Fruit fly (Drosophila melanogaster) whole organism, embryonic: ENCODE data around the gene Rpp30.

Experiments
- ATbp ChIP-seq: fragments of 200-800 bp; sonication (Bioruptor generic); optimal IDR thresholded peaks from 2 replicates; lab custom pipeline; 2017; ENCODE audit warnings: missing biosample characterization, mild to moderate bottlenecking, missing genetic modification characterization, missing genetic modification reagents
- CG10321 ChIP-seq: fragments of 200-800 bp; sonication (Bioruptor generic); IDR thresholded peaks from 2 replicates; pipeline ENCODE4 v1.3.6; 2022; ENCODE audit warnings: missing biosample characterization, missing genetic modification characterization
- CG13123 ChIP-seq: fragments of 200-800 bp; sonication (Bioruptor generic); optimal IDR thresholded peaks from 2 replicates; lab custom pipeline; 2016; ENCODE audit warnings: missing biosample characterization, missing genetic modification characterization
- CG13775 ChIP-seq: fragments of 200-800 bp; sonication (Bioruptor generic); optimal IDR thresholded peaks from 3 replicates; lab custom pipeline; 2017; ENCODE audit warnings: missing biosample characterization, mild to moderate bottlenecking, missing genetic modification characterization
- CG14667 ChIP-seq: fragments of 200-800 bp; sonication (Bioruptor generic); IDR thresholded peaks from 2 replicates; pipeline ENCODE4 v1.3.6; 2022; ENCODE audit warnings: missing biosample characterization, missing genetic modification characterization
- CG15479 ChIP-seq: fragments of 200-800 bp; sonication (Bioruptor generic); optimal IDR thresholded peaks from 3 replicates; lab custom pipeline; 2019; ENCODE audit warnings: missing biosample characterization, mild to moderate bottlenecking, missing genetic modification characterization, moderate library complexity
- CG16779 ChIP-seq: fragments of 200-800 bp; sonication (Bioruptor generic); IDR thresholded peaks from 2 replicates; pipeline ENCODE4 v1.3.6; 2022; ENCODE audit warnings: missing biosample characterization, missing genetic modification characterization
- CG1832 ChIP-seq: fragments of 200-800 bp; sonication (Bioruptor generic); optimal IDR thresholded peaks from 2 replicates; lab custom pipeline; 2017; ENCODE audit warnings: missing biosample characterization, mild to moderate bottlenecking, missing genetic modification characterization, inconsistent platforms
- CG3407 ChIP-seq: fragments of 200-800 bp; sonication (Bioruptor generic); optimal IDR thresholded peaks from 2 replicates; lab custom pipeline; 2018; ENCODE audit warnings: missing biosample characterization, mild to moderate bottlenecking, missing genetic modification characterization
- CG34422 ChIP-seq: fragments of 200-800 bp; sonication (Bioruptor generic); IDR thresholded peaks from 3 replicates; pipeline ENCODE4 v1.3.6; 2022; ENCODE audit warnings: missing biosample characterization, missing genetic modification characterization
- CG3995 ChIP-seq: fragments of 200-800 bp; sonication (Bioruptor generic); optimal IDR thresholded peaks from 3 replicates; lab custom pipeline; 2016; ENCODE audit warnings: missing biosample characterization, missing genetic modification characterization
- CG7786 ChIP-seq: fragments of 200-800 bp; sonication (Bioruptor generic); optimal IDR thresholded peaks from 2 replicates; lab custom pipeline; 2016; ENCODE audit warnings: missing biosample characterization, missing genetic modification characterization
- CG8281 ChIP-seq: fragments of 200-800 bp; sonication (Bioruptor generic); optimal IDR thresholded peaks from 2 replicates; lab custom pipeline; 2018; ENCODE audit warnings: missing biosample characterization, mild to moderate bottlenecking, missing genetic modification characterization, moderate library complexity
- CG8478 ChIP-seq: fragments of >200 bp; optimal IDR thresholded peaks from 2 replicates; lab custom pipeline; 2018
- CG8944 ChIP-seq: fragments of 200-800 bp; sonication (Bioruptor generic); optimal IDR thresholded peaks from 3 replicates; lab custom pipeline; 2016; ENCODE audit warnings: missing biosample characterization, missing genetic modification characterization
- CG9727 ChIP-seq: fragments of 200-800 bp; sonication (Bioruptor generic); optimal IDR thresholded peaks from 3 replicates; lab custom pipeline; 2017; ENCODE audit warnings: missing biosample characterization, mild to moderate bottlenecking, missing genetic modification characterization
- Camta ChIP-seq: fragments of 200-800 bp; sonication (Bioruptor generic); optimal IDR thresholded peaks from 2 replicates; lab custom pipeline; 2016; ENCODE audit warnings: missing biosample characterization, missing genetic modification characterization
- D ChIP-seq, 2 experiments: fragments of 200-800 bp in 1 of 2; fragments of >200 bp in 1 of 2; sonication (Bioruptor generic) in 1 of 2; optimal IDR thresholded peaks; 2 replicates in 1 of 2; 3 replicates in 1 of 2; lab custom pipeline; 2017; ENCODE audit warnings: mild to moderate bottlenecking in 1 of 2, missing biosample characterization in 1 of 2, missing genetic modification characterization in 1 of 2, missing genetic modification reagents in 1 of 2
- D19A ChIP-seq: fragments of 200-800 bp; optimal IDR thresholded peaks from 3 replicates; lab custom pipeline; 2019; ENCODE audit warnings: missing biosample characterization, mild to moderate bottlenecking, missing genetic modification characterization, moderate library complexity
- Dbx ChIP-seq: fragments of 200-800 bp; sonication (Bioruptor generic); IDR thresholded peaks from 3 replicates; pipeline ENCODE4 v1.3.6; 2022; ENCODE audit warnings: missing biosample characterization, missing genetic modification characterization
- Doc2 ChIP-seq: fragments of 200-800 bp; sonication (Bioruptor generic); IDR thresholded peaks from 2 replicates; pipeline ENCODE4 v1.3.6; 2022; ENCODE audit warnings: missing biosample characterization, missing genetic modification characterization
- Ets65A ChIP-seq: fragments of 200-800 bp; sonication (Bioruptor generic); peaks from one replicate; lab custom pipeline; 2016; ENCODE audit warnings: missing biosample characterization, missing genetic modification characterization
- Fer2 ChIP-seq: fragments of 200-800 bp; sonication (Bioruptor generic); optimal IDR thresholded peaks from 2 replicates; lab custom pipeline; 2018; ENCODE audit warnings: missing biosample characterization, mild to moderate bottlenecking, missing genetic modification characterization, moderate library complexity
- Gsc ChIP-seq: fragments of 200-800 bp; sonication (Bioruptor generic); IDR thresholded peaks from 2 replicates; pipeline ENCODE4 v1.3.6; 2022; ENCODE audit warnings: missing biosample characterization, missing genetic modification characterization
- HHEX ChIP-seq: fragments of 200-800 bp; sonication (Bioruptor generic); optimal IDR thresholded peaks from 3 replicates; lab custom pipeline; 2017; ENCODE audit warnings: missing biosample characterization, mild to moderate bottlenecking, missing genetic modification characterization, missing genetic modification reagents
- HLH3B ChIP-seq: fragments of 200-800 bp; sonication (Bioruptor generic); IDR thresholded peaks from 2 replicates; pipeline ENCODE4 v1.3.6; 2022; ENCODE audit warnings: missing biosample characterization, missing genetic modification characterization
- HLH4C ChIP-seq: fragments of 200-800 bp; sonication (Bioruptor generic); IDR thresholded peaks from 3 replicates; pipeline ENCODE4 v1.3.6; 2022; ENCODE audit warnings: missing biosample characterization, missing genetic modification characterization; ENCODE audit not compliant: partially characterized antibody
- Lhr ChIP-seq: fragments of 200-800 bp; sonication (Bioruptor generic); optimal IDR thresholded peaks from 3 replicates; lab custom pipeline; 2017; ENCODE audit warnings: mild to moderate bottlenecking, missing biosample characterization, missing genetic modification reagents, missing genetic modification characterization
- Lim3 ChIP-seq: fragments of 200-800 bp; sonication (Bioruptor generic); IDR thresholded peaks from 2 replicates; pipeline ENCODE4 v1.3.6; 2022; ENCODE audit warnings: missing biosample characterization, missing genetic modification characterization
- Lpt ChIP-seq: fragments of >200 bp; optimal IDR thresholded peaks from 2 replicates; lab custom pipeline; 2018; ENCODE audit warnings: missing biosample characterization, missing genetic modification characterization
- Ptx1 ChIP-seq: fragments of 200-800 bp; sonication (Bioruptor generic); IDR thresholded peaks from 2 replicates; pipeline ENCODE4 v1.3.6; 2022; ENCODE audit warnings: missing biosample characterization, missing genetic modification characterization
- Xbp1 ChIP-seq: fragments of 200-800 bp; sonication (Bioruptor generic); optimal IDR thresholded peaks from 3 replicates; lab custom pipeline; 2016; ENCODE audit warnings: missing biosample characterization, mild to moderate bottlenecking, missing genetic modification characterization
- ash1 ChIP-seq: fragments of 200-800 bp; sonication (Bioruptor generic); optimal IDR thresholded peaks from 2 replicates; lab custom pipeline; 2018; ENCODE audit warnings: missing biosample characterization, mild to moderate bottlenecking, missing genetic modification characterization
- bcd ChIP-seq: fragments of 200-800 bp; sonication (Bioruptor generic); optimal IDR thresholded peaks from 2 replicates; lab custom pipeline; 2017; ENCODE audit warnings: missing biosample characterization, mild to moderate bottlenecking, missing genetic modification characterization
- cg ChIP-seq: fragments of 200-800 bp; sonication (Bioruptor generic); optimal IDR thresholded peaks from 3 replicates; lab custom pipeline; 2019; ENCODE audit warnings: missing biosample characterization, mild to moderate bottlenecking, missing genetic modification characterization, moderate library complexity
- chm ChIP-seq: fragments of 200-800 bp; sonication (Bioruptor generic); IDR thresholded peaks from 2 replicates; pipeline ENCODE4 v1.3.6; 2022; ENCODE audit warnings: missing biosample characterization, missing genetic modification characterization
- crp ChIP-seq, 2 experiments: fragments of 200-800 bp; sonication (Bioruptor generic); optimal IDR thresholded peaks; 2 replicates in 1 of 2; 3 replicates in 1 of 2; lab custom pipeline; 2017; ENCODE audit warnings: missing biosample characterization in 2 of 2, missing genetic modification characterization in 2 of 2, mild to moderate bottlenecking in 1 of 2, moderate library complexity in 1 of 2
- grn ChIP-seq: fragments of 200-800 bp; sonication (Bioruptor generic); optimal IDR thresholded peaks from 3 replicates; lab custom pipeline; 2017; ENCODE audit warnings: missing biosample characterization, missing genetic modification characterization
- hb ChIP-seq: fragments of 200-800 bp; sonication (Bioruptor generic); IDR thresholded peaks from 3 replicates; pipeline ENCODE4 v1.3.6; 2022; ENCODE audit warnings: missing biosample characterization, missing genetic modification characterization; ENCODE audit not compliant: partially characterized antibody
- jigr1 ChIP-seq: fragments of 200-800 bp; sonication (Bioruptor generic); IDR thresholded peaks from 3 replicates; pipeline ENCODE4 v1.3.6; 2022; ENCODE audit warnings: missing biosample characterization, missing genetic modification characterization
- kni ChIP-seq: fragments of 200-800 bp; sonication (Bioruptor generic); optimal IDR thresholded peaks from 3 replicates; lab custom pipeline; 2017; ENCODE audit warnings: mild to moderate bottlenecking, missing biosample characterization, missing genetic modification reagents, missing genetic modification characterization
- lbe ChIP-seq: fragments of 200-800 bp; sonication (Bioruptor generic); optimal IDR thresholded peaks from 2 replicates; lab custom pipeline; 2016; ENCODE audit warnings: missing biosample characterization, mild to moderate bottlenecking, missing genetic modification characterization
- lmd ChIP-seq: fragments of 200-800 bp; sonication (Bioruptor generic); IDR thresholded peaks from 2 replicates; pipeline ENCODE4 v1.3.6; 2022; ENCODE audit warnings: missing biosample characterization, missing genetic modification characterization
- nmo ChIP-seq: fragments of 200-800 bp; sonication (Bioruptor generic); optimal IDR thresholded peaks from 2 replicates; lab custom pipeline; 2018; ENCODE audit warnings: missing biosample characterization, mild to moderate bottlenecking, missing genetic modification characterization, moderate library complexity
- ranshi ChIP-seq: fragments of 200-800 bp; sonication (Bioruptor generic); IDR thresholded peaks from 2 replicates; pipeline ENCODE4 v1.3.6; 2022; ENCODE audit warnings: missing biosample characterization, missing genetic modification characterization
- scrt ChIP-seq: fragments of 200-800 bp; sonication (Bioruptor generic); optimal IDR thresholded peaks from 2 replicates; lab custom pipeline; 2018; ENCODE audit warnings: missing biosample characterization, mild to moderate bottlenecking, missing genetic modification characterization, moderate library complexity
- slbo ChIP-seq: fragments of 200-800 bp; sonication (Bioruptor generic); IDR thresholded peaks from 2 replicates; pipeline ENCODE4 v1.3.6; 2022; ENCODE audit warnings: missing biosample characterization, missing genetic modification characterization
- stwl ChIP-seq: fragments of 200-800 bp; sonication (Bioruptor generic); optimal IDR thresholded peaks from 3 replicates; lab custom pipeline; 2018; ENCODE audit warnings: missing biosample characterization, mild to moderate bottlenecking, missing genetic modification characterization, moderate library complexity
- vvl ChIP-seq: fragments of 200-800 bp; sonication (Bioruptor generic); IDR thresholded peaks from 2 replicates; pipeline ENCODE4 v1.3.6; 2022; ENCODE audit warnings: missing biosample characterization, missing genetic modification characterization
- wek ChIP-seq: fragments of 200-800 bp; sonication (Bioruptor generic); optimal IDR thresholded peaks from 3 replicates; lab custom pipeline; 2018; ENCODE audit warnings: missing biosample characterization, mild to moderate bottlenecking, missing genetic modification characterization, moderate library complexity
- z ChIP-seq: fragments of 200-800 bp; sonication (Bioruptor generic); IDR thresholded peaks from 3 replicates; pipeline ENCODE4 v1.3.6; 2022; ENCODE audit warnings: missing biosample characterization, missing genetic modification characterization
- zfh2 ChIP-seq: fragments of 200-800 bp; sonication (Bioruptor generic); optimal IDR thresholded peaks from 2 replicates; lab custom pipeline; 2016; ENCODE audit warnings: missing biosample characterization, missing genetic modification characterization

The Rpp30 gene

dm6 chr2L:223351-223750, 28.8 kb downstream of the Rpp30 start (continued):
- TF ChIP-seq lmd (GFP tag; lab: Robert Waterston, UW): peak; percentile 82
- peak; percentile 84 for TF ChIP-seq CG14667 (GFP tag; lab: Robert Waterston, UW)
- TF ChIP-seq Ets65A (GFP tag; lab: Kevin White, UChicago): peak; percentile 94
- no peak for TF ChIP-seq CG16779 (GFP tag; lab: Robert Waterston, UW)
- peak; percentile 48 for TF ChIP-seq CG8281 (tag; lab: Kevin White, UChicago)
- peak; percentile 21 for TF ChIP-seq stwl (tag; lab: Kevin White, UChicago)
- TF ChIP-seq wek (GFP tag; lab: Kevin White, UChicago): peak; percentile 2
- peak in 1 of 2 experiments; percentile 27 for TF ChIP-seq crp (GFP tag; optimal IDR thresholded peaks at IDR 0.05; lab: Kevin White, UChicago)
- TF ChIP-seq CG9727 (GFP tag; lab: Kevin White, UChicago): peak; percentile 93
- peak; percentile 88 for TF ChIP-seq nmo (GFP tag; lab: Kevin White, UChicago)
- no peak for TF ChIP-seq grn
- peak; percentile 85 for TF ChIP-seq Camta (GFP tag; lab: Kevin White, UChicago)
- TF ChIP-seq vvl (GFP tag; lab: Robert Waterston, UW): peak; percentile 97
- TF ChIP-seq Ptx1: peak; percentile 89
- TF ChIP-seq lbe (GFP tag; lab: Kevin White, UChicago): peak; percentile 76
- TF ChIP-seq slbo (GFP tag; lab: Robert Waterston, UW): peak; percentile 80
- no peak for TF ChIP-seq Fer2 (tag; lab: Kevin White, UChicago)
- peak; percentile 87 for TF ChIP-seq ranshi (GFP tag; lab: Robert Waterston, UW)
- no peak for TF ChIP-seq hb (GFP tag; lab: Robert Waterston, UW)
- TF ChIP-seq ATbp (GFP tag; lab: Kevin White, UChicago): peak; percentile 91
- TF ChIP-seq CG13123 (GFP tag; lab: Kevin White, UChicago): peak; percentile 70
- peak; percentile 40; the same call in 2 of the 3 replicates for TF ChIP-seq Dbx
- no peak for TF ChIP-seq CG3995
- TF ChIP-seq HLH4C: no peak
- peak; percentile 27 for TF ChIP-seq zfh2
- peak; percentile 86 for TF ChIP-seq CG3407 (GFP tag; lab: Kevin White, UChicago)
- no peak for TF ChIP-seq ash1 (GFP tag; lab: Kevin White, UChicago)
- peak; percentile 8; the same call in 1 of the 2 replicates for TF ChIP-seq Doc2 (GFP tag; lab: Robert Waterston, UW)
- TF ChIP-seq scrt: peak; percentile 34
- TF ChIP-seq CG8944 (GFP tag; lab: Kevin White, UChicago): peak; percentile 80
- no peak for TF ChIP-seq cg (GFP tag; lab: Kevin White, UChicago)
- peak; percentile 82 for TF ChIP-seq CG7786
- peak; percentile 91 for TF ChIP-seq HLH3B (GFP tag; lab: Robert Waterston, UW)
- no peak for TF ChIP-seq kni (GFP tag; lab: Kevin White, UChicago)
- 0 out of 3 replicates have a peak, but pooled peaks have one; percentile 20 for TF ChIP-seq jigr1 (GFP tag; lab: Robert Waterston, UW)
- peak; percentile 51 for TF ChIP-seq Lhr (GFP tag; lab: Kevin White, UChicago)
- TF ChIP-seq CG13775 (GFP tag; lab: Kevin White, UChicago): peak; percentile 84
- peak; percentile 76 for TF ChIP-seq Gsc (GFP tag; lab: Robert Waterston, UW)
- peak; percentile 88 for TF ChIP-seq Xbp1 (GFP tag; lab: Kevin White, UChicago)
- TF ChIP-seq CG34422 (GFP tag; lab: Robert Waterston, UW): peak; percentile 90

dm6 chr2L:222867-223266, 29.3 kb downstream of the Rpp30 start:
- peak; percentile 62 for TF ChIP-seq D (optimal IDR thresholded peaks at IDR 0.05; lab: Kevin White, UChicago)
- TF ChIP-seq D (GFP tag; optimal IDR thresholded peaks at IDR 0.05; lab: Kevin White, UChicago): no peak
- peak; percentile 83 for TF ChIP-seq CG10321 (GFP tag; lab: Robert Waterston, UW)
- no peak for TF ChIP-seq HHEX (GFP tag; lab: Kevin White, UChicago)
- peak; percentile 58 for TF ChIP-seq CG1832 (GFP tag; lab: Kevin White, UChicago)
- TF ChIP-seq grn: peak; percentile 87
- peak; percentile 49 for TF ChIP-seq cg (GFP tag; lab: Kevin White, UChicago)
- TF ChIP-seq Lpt (GFP tag; lab: Kevin White, UChicago): peak; percentile 11
- no peak for TF ChIP-seq CG8478 (lab: Kevin White, UChicago)
- peak; percentile 92 for TF ChIP-seq CG15479 (GFP tag; lab: Kevin White, UChicago)
- no peak for TF ChIP-seq D19A (tag; lab: Kevin White, UChicago)
- TF ChIP-seq Lim3 (GFP tag; lab: Robert Waterston, UW): no peak
- TF ChIP-seq z (GFP tag; lab: Robert Waterston, UW): peak; percentile 83
- no peak for TF ChIP-seq bcd (GFP tag; lab: Kevin White, UChicago)
- TF ChIP-seq chm: no peak
- TF ChIP-seq, all 482 proteins: peak for 8
